Worm (Caenorhabditis elegans) whole organism, L1 larva: ENCODE measurements around the gene suf-1.

Experiments used
- ets-5 ChIP-seq: fragments of 200-800 bp; sonication (Bioruptor generic); IDR thresholded peaks from 2 replicates; pipeline ENCODE4 v1.3.6; 2022; ENCODE audit warnings: missing genetic modification characterization, missing compliant biosample characterization
- mep-1 ChIP-seq: fragments of 150-350 bp; optimal IDR thresholded peaks from 2 replicates; lab custom pipeline; 2014; ENCODE audit warnings: missing biosample characterization, missing genetic modification characterization
- pqm-1 ChIP-seq: sonication (generic microtip); optimal IDR thresholded peaks from 3 replicates; lab custom pipeline; 2017; ENCODE audit warnings: missing biosample characterization, missing genetic modification characterization
- rnt-1 ChIP-seq: sonication (generic microtip); optimal IDR thresholded peaks from 2 replicates; lab custom pipeline; 2016; ENCODE audit warnings: mild to moderate bottlenecking, missing genetic modification characterization, moderate library complexity, missing compliant biosample characterization
- unc-130 ChIP-seq: fragments of 150-350 bp; optimal IDR thresholded peaks from 2 replicates; lab custom pipeline; 2017; ENCODE audit warnings: missing biosample characterization, missing genetic modification characterization, inconsistent platforms
- unc-62 ChIP-seq: fragments of 150-350 bp; optimal IDR thresholded peaks from 2 replicates; lab custom pipeline; 2014; ENCODE audit warnings: missing biosample characterization, missing genetic modification reagents, missing genetic modification characterization

ce11 chrII:8588442-8588841, 15.2 kb upstream of the suf-1 start:
- TF ChIP-seq ets-5 (GFP tag; lab: Robert Waterston, UW): no peak
- TF ChIP-seq unc-130 (tag; lab: Kevin White, UChicago): no peak
- no peak for TF ChIP-seq unc-62 (GFP tag; lab: Kevin White, UChicago)
- TF ChIP-seq pqm-1 (tag; lab: Kevin White, UChicago): no peak
- TF ChIP-seq rnt-1 (tag; lab: Kevin White, UChicago): no peak
- TF ChIP-seq mep-1 (tag; lab: Kevin White, UChicago): no peak
